Fruit fly (Drosophila melanogaster): ENCODE data around the gene Hakai.
A peak's percentile ranks its signal among the peaks of the same experiment; 100 is the strongest.

Gene Hakai

dm6 chr2L:19546869-19547710 is 35.2 kb downstream of the Hakai start, which contains the start of gene CG10337 (continued):
- TF ChIP-seq CG17186 (GFP tag; optimal IDR thresholded peaks at IDR 0.05) (no peak), ci (GFP tag; IDR thresholded peaks at IDR 0.05) (no peak; the same call in 2 of the 3 replicates), chinmo (GFP tag; IDR thresholded peaks at IDR 0.05; ENCODE audit: partially characterized antibody) (0 out of 4 replicates have a peak, but pooled peaks have one; percentile 32), CG3281 (GFP tag; optimal IDR thresholded peaks at IDR 0.05) (peak; percentile 80), ttk (GFP tag; IDR thresholded peaks at IDR 0.05) (no peak), croc (GFP tag; conservative IDR thresholded peaks at IDR 0.05) (no peak), CG9609 (GFP tag; optimal IDR thresholded peaks at IDR 0.05) (no peak), CG2875 (GFP tag; optimal IDR thresholded peaks at IDR 0.05) (peak; percentile 22), grau (tag; optimal IDR thresholded peaks at IDR 0.05) (peak; percentile 64), Sox102F (GFP tag; optimal IDR thresholded peaks at IDR 0.05) (peak; percentile 57), Hand (GFP tag; optimal IDR thresholded peaks at IDR 0.05) (peak; percentile 65), Bteb2 (GFP tag; optimal IDR thresholded peaks at IDR 0.05) (peak; percentile 34), sqz (GFP tag; optimal IDR thresholded peaks at IDR 0.05) (peak; percentile 35), run (tag; optimal IDR thresholded peaks at IDR 0.05) (no peak), CG8924 (tag; optimal IDR thresholded peaks at IDR 0.05) (peak; percentile 58), CG18262 (tag; optimal IDR thresholded peaks at IDR 0.05) (peak; percentile 10), twi (tag; optimal IDR thresholded peaks at IDR 0.05) (no peak), Adf1 (GFP tag; IDR thresholded peaks at IDR 0.05) (0 out of 2 replicates have a peak, but pooled peaks have one; percentile 6), CG7357 (GFP tag; IDR thresholded peaks at IDR 0.05) (no peak), Lpt (GFP tag; optimal IDR thresholded peaks at IDR 0.05) (no peak), fd102C (GFP tag; optimal IDR thresholded peaks at IDR 0.05) (no peak), CG10431 (GFP tag; optimal IDR thresholded peaks at IDR 0.05) (peak; percentile 19), CG4424 (GFP tag; optimal IDR thresholded peaks at IDR 0.05) (peak; percentile 9), CG11695 (GFP tag; IDR thresholded peaks at IDR 0.05) (peak; percentile 54; the same call in 1 of the 3 replicates), Dll (GFP tag; IDR thresholded peaks at IDR 0.05; ENCODE audit: partially characterized antibody) (no peak), CG8388 (GFP tag; optimal IDR thresholded peaks at IDR 0.05) (peak; percentile 6), CG2199 (GFP tag; IDR thresholded peaks at IDR 0.05) (peak; percentile 64; the same call in 1 of the 3 replicates), caup (GFP tag; optimal IDR thresholded peaks at IDR 0.05; ENCODE audit: severe bottlenecking) (peak; percentile 53), jing (GFP tag; optimal IDR thresholded peaks at IDR 0.05) (no peak), Stat92E (GFP tag; optimal IDR thresholded peaks at IDR 0.05) (no peak), Dbx (GFP tag; IDR thresholded peaks at IDR 0.05) (peak; percentile 51; the same call in 1 of the 3 replicates), CG6791 (GFP tag; IDR thresholded peaks at IDR 0.05; ENCODE audit: partially characterized antibody) (no peak), prd (optimal IDR thresholded peaks at IDR 0.05) (no peak), prd (GFP tag; IDR thresholded peaks at IDR 0.05) (no peak; the same call in 2 of the 3 replicates), pros (GFP tag; optimal IDR thresholded peaks at IDR 0.05) (no peak), bigmax (GFP tag; optimal IDR thresholded peaks at IDR 0.05) (no peak), wdn (GFP tag; IDR thresholded peaks at IDR 0.05) (0 out of 2 replicates have a peak, but pooled peaks have one; percentile 39), CG10267 (tag; optimal IDR thresholded peaks at IDR 0.05) (peak; percentile 43), CG12071 (GFP tag; optimal IDR thresholded peaks at IDR 0.05) (peak; percentile 60), gsb (GFP tag; IDR thresholded peaks at IDR 0.05) (no peak; the same call in 1 of the 2 replicates), Hr3 (GFP tag; optimal IDR thresholded peaks at IDR 0.05) (peak; percentile 13), CG12769 (tag; optimal IDR thresholded peaks at IDR 0.05) (peak; percentile 60), CG2116 (GFP tag; optimal IDR thresholded peaks at IDR 0.05) (peak; percentile 1), fd64A (GFP tag; optimal IDR thresholded peaks at IDR 0.05) (peak; percentile 23), CG8765 (GFP tag; IDR thresholded peaks at IDR 0.05) (peak; percentile 43; the same call in 1 of the 2 replicates), dm (GFP tag; optimal IDR thresholded peaks at IDR 0.05) (peak; percentile 12), CG12744 (GFP tag; optimal IDR thresholded peaks at IDR 0.05) (no peak), Ravus (GFP tag; IDR thresholded peaks at IDR 0.05) (no peak)

Measured in whole organism, embryonic.